Worm (Caenorhabditis elegans) whole organism, young adult: ENCODE data around the gene F19B6.3.

Experiments
- B0035.1 ChIP-seq: sonication (generic microtip); optimal IDR thresholded peaks from 2 replicates; lab custom pipeline; 2016; ENCODE audit warnings: missing genetic modification characterization, mild to moderate bottlenecking, missing compliant biosample characterization, missing genotype, missing genetic modification reagents
- B0336.3 ChIP-seq: fragments of 200-800 bp; sonication (Bioruptor generic); IDR thresholded peaks from 2 replicates; pipeline ENCODE4 v1.3.6; 2022; ENCODE audit warnings: missing genetic modification characterization, missing compliant biosample characterization
- D2030.7 ChIP-seq: fragments of 200-800 bp; sonication (Bioruptor generic); IDR thresholded peaks from 2 replicates; pipeline ENCODE4 v1.3.6; 2022; ENCODE audit warnings: missing genetic modification reagents, missing genetic modification characterization, missing compliant biosample characterization
- F33H1.4 ChIP-seq: fragments of 200-800 bp; sonication (Bioruptor generic); IDR thresholded peaks from 2 replicates; pipeline ENCODE4 v1.3.6; 2022; ENCODE audit warnings: missing genetic modification reagents, missing genetic modification characterization, missing compliant biosample characterization
- F39B2.1 ChIP-seq: fragments of 200-800 bp; sonication (Bioruptor generic); IDR thresholded peaks from 2 replicates; pipeline ENCODE4 v1.3.6; 2022; ENCODE audit warnings: missing genetic modification reagents, missing genetic modification characterization, missing compliant biosample characterization
- K12H6.12 ChIP-seq: fragments of 200-800 bp; sonication (Bioruptor generic); optimal IDR thresholded peaks from 2 replicates; lab custom pipeline; 2018; ENCODE audit warnings: mild to moderate bottlenecking, missing genetic modification characterization, missing compliant biosample characterization
- aptf-3 ChIP-seq: fragments of 200-800 bp; sonication (Bioruptor generic); IDR thresholded peaks from 2 replicates; pipeline ENCODE4 v1.3.6; 2022; ENCODE audit warnings: missing genetic modification characterization, missing compliant biosample characterization
- ccch-3 ChIP-seq: fragments of 200-800 bp; sonication (Bioruptor generic); optimal IDR thresholded peaks from 2 replicates; lab custom pipeline; 2018; ENCODE audit warnings: mild to moderate bottlenecking, missing genetic modification characterization, missing compliant biosample characterization
- dox-1 ChIP-seq: fragments of 200-800 bp; sonication (Bioruptor generic); IDR thresholded peaks from 2 replicates; pipeline ENCODE4 v1.3.6; 2022; ENCODE audit warnings: missing genetic modification reagents, missing genetic modification characterization, missing compliant biosample characterization
- dpff-1 ChIP-seq: sonication (generic microtip); optimal IDR thresholded peaks from 2 replicates; lab custom pipeline; 2017; ENCODE audit warnings: mild to moderate bottlenecking, missing genetic modification characterization, missing compliant biosample characterization
- gei-17 ChIP-seq: fragments of 200-800 bp; sonication (Bioruptor generic); optimal IDR thresholded peaks from 2 replicates; lab custom pipeline; 2018; ENCODE audit warnings: mild to moderate bottlenecking, missing genetic modification characterization, missing compliant biosample characterization
- hmg-1.2 ChIP-seq: fragments of 200-800 bp; sonication (Bioruptor generic); IDR thresholded peaks from 2 replicates; pipeline ENCODE4 v1.3.6; 2022; ENCODE audit warnings: missing genetic modification reagents, missing genetic modification characterization, missing compliant biosample characterization
- hrde-1 ChIP-seq: sonication (generic microtip); optimal IDR thresholded peaks from 2 replicates; lab custom pipeline; 2016; ENCODE audit warnings: missing genetic modification characterization, mild to moderate bottlenecking, missing compliant biosample characterization, moderate library complexity, missing genotype, missing genetic modification reagents, borderline replicate concordance
- lag-1 ChIP-seq: fragments of 200-800 bp; sonication (Bioruptor generic); IDR thresholded peaks from 2 replicates; pipeline ENCODE4 v1.3.6; 2022; ENCODE audit warnings: missing genetic modification reagents, missing genetic modification characterization, missing compliant biosample characterization
- let-607 ChIP-seq, 2 experiments: fragments of 200-800 bp in 1 of 2; sonication (Bioruptor generic) in 1 of 2; sonication (generic microtip) in 1 of 2; optimal IDR thresholded peaks; 2 replicates each; lab custom pipeline; 2016 to 2018; ENCODE audit warnings: mild to moderate bottlenecking in 2 of 2, missing compliant biosample characterization in 2 of 2, missing genetic modification characterization in 2 of 2, moderate library complexity in 2 of 2, missing genotype in 1 of 2
- lsl-1 ChIP-seq: fragments of 200-800 bp; sonication (Bioruptor generic); optimal IDR thresholded peaks from 2 replicates; lab custom pipeline; 2018; ENCODE audit warnings: mild to moderate bottlenecking, missing genetic modification characterization, moderate library complexity, missing compliant biosample characterization
- madf-6 ChIP-seq: fragments of 200-800 bp; sonication (Bioruptor generic); IDR thresholded peaks from 2 replicates; pipeline ENCODE4 v1.3.6; 2022; ENCODE audit warnings: missing genetic modification reagents, missing genetic modification characterization, missing compliant biosample characterization
- madf-8 ChIP-seq: fragments of 200-800 bp; sonication (Bioruptor generic); conservative IDR thresholded peaks from 2 replicates; pipeline ENCODE4 v1.3.6; 2022; ENCODE audit warnings: missing genetic modification reagents, missing genetic modification characterization, missing compliant biosample characterization
- nfya-2 ChIP-seq: fragments of 200-800 bp; sonication (Bioruptor generic); IDR thresholded peaks from 2 replicates; pipeline ENCODE4 v1.3.6; 2022; ENCODE audit warnings: missing genetic modification reagents, missing genetic modification characterization, missing compliant biosample characterization
- nfyb-1 ChIP-seq: fragments of 200-800 bp; sonication (Bioruptor generic); IDR thresholded peaks from 2 replicates; pipeline ENCODE4 v1.3.6; 2022; ENCODE audit warnings: missing genetic modification reagents, missing genetic modification characterization, missing compliant biosample characterization
- nhr-179 ChIP-seq: sonication (generic microtip); optimal IDR thresholded peaks from 2 replicates; lab custom pipeline; 2016; ENCODE audit warnings: mild to moderate bottlenecking, missing genetic modification characterization, missing compliant biosample characterization
- nhr-80 ChIP-seq: sonication (generic microtip); optimal IDR thresholded peaks from 2 replicates; lab custom pipeline; 2016; ENCODE audit warnings: missing genetic modification characterization, missing compliant biosample characterization
- nhr-90 ChIP-seq: sonication (generic microtip); optimal IDR thresholded peaks from 2 replicates; lab custom pipeline; 2016; ENCODE audit warnings: missing genotype, mild to moderate bottlenecking, missing genetic modification characterization, missing compliant biosample characterization
- rec-8 ChIP-seq, 2 experiments: sonication (generic microtip); optimal IDR thresholded peaks; 2 replicates each; lab custom pipeline; 2016; ENCODE audit warnings: mild to moderate bottlenecking in 2 of 2, missing genetic modification characterization in 2 of 2, missing genetic modification reagents in 2 of 2, missing genotype in 2 of 2, missing biosample characterization in 1 of 2, missing compliant biosample characterization in 1 of 2, moderate library complexity in 1 of 2
- repo-1 ChIP-seq: sonication (generic microtip); optimal IDR thresholded peaks from 2 replicates; lab custom pipeline; 2017; ENCODE audit warnings: mild to moderate bottlenecking, missing genetic modification characterization, missing compliant biosample characterization
- sdz-38 ChIP-seq: sonication (generic microtip); optimal IDR thresholded peaks from 2 replicates; lab custom pipeline; 2016; ENCODE audit warnings: missing genotype, missing genetic modification characterization, missing compliant biosample characterization
- snpc-1.3 ChIP-seq: sonication (generic microtip); optimal IDR thresholded peaks from 2 replicates; lab custom pipeline; 2017; ENCODE audit warnings: missing genetic modification characterization, mild to moderate bottlenecking, missing compliant biosample characterization, antibody characterized with exemption, moderate library complexity, missing genotype, missing genetic modification reagents; ENCODE audit not compliant: insufficient read depth
- snpc-4 ChIP-seq, 5 experiments: fragments of 150-350 bp in 1 of 5; sonication (generic microtip) in 4 of 5; optimal IDR thresholded peaks; 2 replicates each; lab custom pipeline; 2014 to 2018; ENCODE audit warnings: missing genetic modification characterization in 5 of 5, missing biosample characterization in 3 of 5, antibody characterized with exemption in 2 of 5, mild to moderate bottlenecking in 2 of 5, missing compliant biosample characterization in 2 of 5, missing genotype in 2 of 5, moderate library complexity in 2 of 5, missing genetic modification reagents in 1 of 5
- xnd-1 ChIP-seq: sonication (generic microtip); optimal IDR thresholded peaks from 2 replicates; lab custom pipeline; 2016; ENCODE audit warnings: missing genotype, missing genetic modification reagents, missing genetic modification characterization, missing compliant biosample characterization
- ztf-26 ChIP-seq: sonication (generic microtip); optimal IDR thresholded peaks from 2 replicates; lab custom pipeline; 2017; ENCODE audit warnings: missing genetic modification characterization, missing compliant biosample characterization

F19B6.3 gene

DNA sequence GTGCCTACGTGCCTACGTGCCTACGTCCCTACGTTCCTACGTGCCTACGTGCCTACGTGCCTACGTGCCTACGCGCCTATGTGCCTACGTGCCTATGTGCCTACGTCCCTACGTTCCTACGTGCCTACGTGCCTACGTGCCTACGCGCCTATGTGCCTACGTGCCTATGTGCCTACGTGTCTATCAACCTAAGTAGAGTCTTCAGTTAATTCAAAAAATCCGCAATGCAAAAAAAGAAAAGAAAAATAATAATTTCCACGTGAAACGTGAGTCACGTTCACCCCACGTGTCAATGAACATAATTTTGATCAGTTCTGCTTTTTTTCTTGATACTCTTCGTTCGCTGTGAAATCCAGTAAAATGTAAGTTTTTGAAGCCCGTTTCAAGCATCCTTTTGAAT is at the start of gene F19B6.3:
TSS of gene F19B6.3 (plus strand) at position 301 of the 400 bp plus-strand sequence.
- 0 out of 2 replicates have a peak, but pooled peaks have one; percentile 10 for TF ChIP-seq F39B2.1

ce11 chrIV:12278507-12278906 is 48.5 kb upstream of the F19B6.3 start, which contains the start of the genes tag-335 and vkmt-1:
Gene tag-335 (minus strand): TSS chrIV:12278594.
Gene vkmt-1 (plus strand): TSS chrIV:12278725.
- no peak for TF ChIP-seq B0035.1 (tag; lab: Kevin White, UChicago)
- TF ChIP-seq ccch-3 (GFP tag; lab: Kevin White, UChicago), result no peak
- TF ChIP-seq madf-6 (GFP tag; lab: Robert Waterston, UW), result peak; percentile 68; the same call in 1 of the 2 replicates
- peak; percentile 74 for TF ChIP-seq lsl-1 (GFP tag; lab: Kevin White, UChicago)
- no peak for TF ChIP-seq snpc-4 (GFP tag; optimal IDR thresholded peaks at IDR 0.05; lab: Kevin White, UChicago)
- TF ChIP-seq snpc-4 (tag; optimal IDR thresholded peaks at IDR 0.05; lab: Kevin White, UChicago), result peak in 1 of 4 experiments; percentile 21
- 0 out of 2 replicates have a peak, but pooled peaks have one; percentile 17 for TF ChIP-seq dox-1 (GFP tag; lab: Robert Waterston, UW)
- TF ChIP-seq xnd-1 (tag; lab: Kevin White, UChicago), result peak; percentile 48
- TF ChIP-seq madf-8 (GFP tag; lab: Robert Waterston, UW), result peak; percentile 11; the same call in 1 of the 2 replicates
- no peak for TF ChIP-seq ztf-26
- no peak for TF ChIP-seq lag-1 (GFP tag; lab: Robert Waterston, UW)
- no peak for TF ChIP-seq rec-8 (tag; optimal IDR thresholded peaks at IDR 0.05; lab: Kevin White, UChicago)
- TF ChIP-seq dpff-1 (tag; lab: Kevin White, UChicago), result no peak
- TF ChIP-seq let-607 (tag; optimal IDR thresholded peaks at IDR 0.05; lab: Kevin White, UChicago), result peak in 1 of 2 experiments; percentile 16
- 0 out of 2 replicates have a peak, but pooled peaks have one; percentile 36 for TF ChIP-seq D2030.7 (GFP tag; lab: Robert Waterston, UW)
- TF ChIP-seq sdz-38 (tag; lab: Kevin White, UChicago), result no peak
- no peak for TF ChIP-seq hrde-1 (tag; lab: Kevin White, UChicago)
- peak; percentile 77 for TF ChIP-seq F33H1.4 (GFP tag; lab: Robert Waterston, UW)
- no peak for TF ChIP-seq nfyb-1
- peak; percentile 24 for TF ChIP-seq snpc-1.3 (tag; lab: Kevin White, UChicago)
- no peak for TF ChIP-seq nfya-2

DNA sequence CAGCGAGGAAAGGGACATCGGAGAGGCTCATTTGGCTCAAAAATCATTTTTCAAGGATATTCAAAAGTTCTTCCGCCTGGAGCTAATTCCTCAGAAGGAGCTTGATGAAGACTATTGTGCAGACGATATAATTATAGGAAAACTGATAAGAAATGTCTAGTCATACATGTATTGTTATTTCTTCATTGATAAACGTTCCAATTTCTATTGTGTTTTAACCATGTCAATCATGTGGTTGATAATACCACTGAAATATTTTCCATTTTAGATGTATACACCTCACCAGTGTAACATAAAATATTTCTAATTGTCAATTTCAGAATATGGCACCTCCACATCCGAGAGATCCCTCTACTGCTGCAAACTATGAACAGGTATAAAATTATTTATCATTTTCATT is 47.7 kb upstream of the F19B6.3 start, which contains the start of gene ltah-1.1:
TSS of gene ltah-1.1 (plus strand) at position 283 of the 400 bp plus-strand sequence.
- TF ChIP-seq dpff-1 (tag; lab: Kevin White, UChicago) (no peak), nhr-80 (tag; lab: Kevin White, UChicago) (peak; percentile 55), let-607 (tag; optimal IDR thresholded peaks at IDR 0.05; lab: Kevin White, UChicago) (peak; percentile 2 to 23), nhr-90 (tag; lab: Kevin White, UChicago) (no peak), K12H6.12 (tag; lab: Kevin White, UChicago) (no peak), hrde-1 (tag; lab: Kevin White, UChicago) (no peak)

DNA sequence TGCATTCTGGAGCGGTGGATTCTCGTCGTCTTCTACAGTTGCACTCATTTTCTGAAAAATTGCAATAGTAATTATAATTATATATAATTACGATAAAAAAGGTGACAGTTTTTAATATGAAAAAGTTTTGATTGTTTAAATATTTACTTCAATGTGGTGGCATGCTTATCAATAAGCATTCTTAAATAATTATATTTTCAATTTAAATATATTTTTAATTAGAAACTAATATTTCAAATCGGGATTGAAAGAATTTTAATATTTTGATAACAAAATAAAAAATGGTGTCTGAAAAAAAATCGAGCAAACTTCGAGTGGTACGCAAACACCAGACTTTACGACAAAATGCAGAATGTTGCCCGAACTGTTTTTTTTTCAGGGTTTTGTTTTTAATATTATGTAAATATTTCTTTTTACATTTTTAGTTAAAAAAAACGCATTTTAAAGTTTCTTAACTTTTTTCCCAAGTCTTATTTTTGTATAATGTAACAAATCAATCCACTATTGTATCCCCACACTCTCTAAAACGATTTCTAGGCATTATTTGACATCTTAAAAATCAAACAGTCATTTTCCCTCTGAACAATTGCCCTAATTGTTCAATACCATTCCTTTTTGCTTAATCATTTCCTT is 44.8 kb upstream of the F19B6.3 start, which contains the start of the genes C42C1.12 and C42C1.19:
TSS of gene C42C1.12 (minus strand) at position 51 of the 633 bp plus-strand sequence.
TSS of gene C42C1.19 (plus strand) at position 583 of the 633 bp plus-strand sequence.
- TF ChIP-seq aptf-3 (no peak), B0336.3 (GFP tag; lab: Robert Waterston, UW) (no peak), hmg-1.2 (GFP tag; lab: Robert Waterston, UW) (no peak), F33H1.4 (GFP tag; lab: Robert Waterston, UW) (0 out of 2 replicates have a peak, but pooled peaks have one; percentile 24), gei-17 (no peak), nhr-179 (tag; lab: Kevin White, UChicago) (no peak), repo-1 (tag; lab: Kevin White, UChicago) (no peak)
- TF ChIP-seq, all 124 proteins: peak for 1
